Worm (Caenorhabditis elegans): ENCODE results near the gene F53A9.1.

DNA sequence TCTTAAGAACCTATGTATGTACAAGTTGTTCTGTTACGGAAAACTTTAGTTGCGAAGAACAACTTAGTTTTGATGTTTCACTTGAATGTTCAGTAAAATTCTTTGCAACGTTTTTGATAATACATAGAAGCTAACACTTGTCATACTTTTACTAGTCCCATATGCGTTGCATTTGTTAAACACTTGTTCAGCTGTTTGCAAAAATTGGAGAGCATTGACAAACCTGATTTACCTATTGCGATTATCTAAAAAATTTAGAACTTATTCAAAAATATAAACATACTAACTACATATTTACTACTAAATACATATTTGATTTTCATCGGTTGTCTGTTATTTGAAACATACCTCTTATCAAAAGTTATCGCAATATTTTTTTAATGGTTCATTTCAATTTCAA, 6.8 kb downstream of the F53A9.1 start:
- TF ChIP-seq mab-9 (GFP tag; IDR thresholded peaks at IDR 0.05) (no peak), elt-3 (tag; optimal IDR thresholded peaks at IDR 0.05) (no peak), nhr-77 (tag; optimal IDR thresholded peaks at IDR 0.05) (no peak), mdl-1 (tag; optimal IDR thresholded peaks at IDR 0.05) (no peak), lin-15B (tag; optimal IDR thresholded peaks at IDR 0.05) (no peak), zag-1 (tag; optimal IDR thresholded peaks at IDR 0.05) (no peak), nhr-237 (tag; optimal IDR thresholded peaks at IDR 0.05) (no peak), unc-30 (tag; optimal IDR thresholded peaks at IDR 0.05) (no peak), efl-1 (optimal IDR thresholded peaks at IDR 0.05) (no peak), efl-1 (GFP tag; optimal IDR thresholded peaks at IDR 0.05 in 1 of 2) (peak in 1 of 2 experiments; percentile 5)
